Worm (Caenorhabditis elegans) whole organism, mixed stage, embryonic: ENCODE data around the gene F17E9.18.

Experiments used
- M03D4.4 ChIP-seq: sonication (generic microtip); optimal IDR thresholded peaks from 2 replicates; lab custom pipeline; 2017; ENCODE audit warnings: mild to moderate bottlenecking, missing genetic modification characterization, missing compliant biosample characterization
- bed-3 ChIP-seq: fragments of 200-800 bp; sonication (Bioruptor generic); optimal IDR thresholded peaks from 3 replicates; lab custom pipeline; 2018; ENCODE audit warnings: mild to moderate bottlenecking, missing genetic modification characterization, moderate library complexity, missing compliant biosample characterization
- blmp-1 ChIP-seq: fragments of 150-350 bp; optimal IDR thresholded peaks from 2 replicates; lab custom pipeline; 2014; ENCODE audit warnings: missing biosample characterization, missing genetic modification characterization
- ceh-43 ChIP-seq: fragments of 200-800 bp; sonication (Bioruptor generic); optimal IDR thresholded peaks from 2 replicates; lab custom pipeline; 2018; ENCODE audit warnings: mild to moderate bottlenecking, missing genetic modification characterization, moderate library complexity, missing compliant biosample characterization
- ceh-83 ChIP-seq: fragments of 200-800 bp; sonication (Bioruptor generic); optimal IDR thresholded peaks from 2 replicates; lab custom pipeline; 2018; ENCODE audit warnings: mild to moderate bottlenecking, missing genetic modification characterization, missing compliant biosample characterization
- ces-1 ChIP-seq: fragments of 150-350 bp; optimal IDR thresholded peaks from 2 replicates; lab custom pipeline; 2014; ENCODE audit warnings: missing biosample characterization, missing genetic modification reagents, missing genetic modification characterization
- drap-1 ChIP-seq: fragments of 200-800 bp; sonication (Bioruptor generic); optimal IDR thresholded peaks from 3 replicates; lab custom pipeline; 2018; ENCODE audit warnings: mild to moderate bottlenecking, missing genetic modification characterization, missing compliant biosample characterization
- elt-1 ChIP-seq: sonication (generic microtip); optimal IDR thresholded peaks from 2 replicates; lab custom pipeline; 2017; ENCODE audit warnings: missing genetic modification characterization, mild to moderate bottlenecking, missing compliant biosample characterization, antibody characterized with exemption, moderate library complexity, borderline replicate concordance; ENCODE audit not compliant: insufficient read depth
- elt-3 ChIP-seq: fragments of 150-350 bp; optimal IDR thresholded peaks from 2 replicates; lab custom pipeline; 2014; ENCODE audit warnings: missing biosample characterization, missing genetic modification characterization
- ham-2 ChIP-seq: fragments of 200-800 bp; sonication (Bioruptor generic); optimal IDR thresholded peaks from 2 replicates; lab custom pipeline; 2018; ENCODE audit warnings: mild to moderate bottlenecking, missing genetic modification characterization, missing compliant biosample characterization
- lin-13 ChIP-seq: fragments of 150-350 bp; optimal IDR thresholded peaks from 2 replicates; lab custom pipeline; 2014; ENCODE audit warnings: missing biosample characterization, missing genetic modification characterization
- lin-32 ChIP-seq: fragments of 200-800 bp; sonication (Bioruptor generic); optimal IDR thresholded peaks from 2 replicates; lab custom pipeline; 2018; ENCODE audit warnings: mild to moderate bottlenecking, missing genetic modification characterization, missing compliant biosample characterization
- lsy-2 ChIP-seq: fragments of 150-350 bp; optimal IDR thresholded peaks from 2 replicates; lab custom pipeline; 2014; ENCODE audit warnings: missing biosample characterization, missing genetic modification characterization
- mab-5 ChIP-seq: fragments of 150-350 bp; optimal IDR thresholded peaks from 2 replicates; lab custom pipeline; 2014; ENCODE audit warnings: missing biosample characterization, missing genetic modification characterization
- mep-1 ChIP-seq: fragments of 150-350 bp; optimal IDR thresholded peaks from 2 replicates; lab custom pipeline; 2017; ENCODE audit warnings: missing biosample characterization, missing genetic modification reagents, missing genetic modification characterization, inconsistent platforms
- mls-2 ChIP-seq: sonication (generic microtip); optimal IDR thresholded peaks from 2 replicates; lab custom pipeline; 2016; ENCODE audit warnings: mild to moderate bottlenecking, missing genetic modification characterization, moderate library complexity, missing compliant biosample characterization
- nhr-12 ChIP-seq: fragments of 150-350 bp; optimal IDR thresholded peaks from 2 replicates; lab custom pipeline; 2014; ENCODE audit warnings: missing biosample characterization, missing genetic modification characterization
- nhr-2 ChIP-seq: fragments of 150-350 bp; optimal IDR thresholded peaks from 2 replicates; lab custom pipeline; 2014; ENCODE audit warnings: missing biosample characterization, missing genetic modification characterization
- nhr-237 ChIP-seq: fragments of 150-350 bp; optimal IDR thresholded peaks from 2 replicates; lab custom pipeline; 2014; ENCODE audit warnings: missing biosample characterization, missing genetic modification characterization
- nhr-28 ChIP-seq: fragments of 150-350 bp; optimal IDR thresholded peaks from 2 replicates; lab custom pipeline; 2014; ENCODE audit warnings: missing biosample characterization, missing genetic modification characterization
- nhr-76 ChIP-seq: sonication (generic microtip); optimal IDR thresholded peaks from 2 replicates; lab custom pipeline; 2017; ENCODE audit warnings: missing biosample characterization, missing genetic modification characterization
- pha-4 ChIP-seq: fragments of 150-350 bp; optimal IDR thresholded peaks from 2 replicates; lab custom pipeline; 2018; ENCODE audit warnings: missing biosample characterization, missing genetic modification reagents, missing genetic modification characterization
- sem-2 ChIP-seq: fragments of 200-800 bp; sonication (Bioruptor generic); optimal IDR thresholded peaks from 2 replicates; lab custom pipeline; 2018; ENCODE audit warnings: mild to moderate bottlenecking, missing genetic modification characterization, missing compliant biosample characterization
- snpc-4 ChIP-seq: fragments of 150-350 bp; optimal IDR thresholded peaks from 2 replicates; lab custom pipeline; 2014; ENCODE audit warnings: missing biosample characterization, missing genetic modification characterization
- sptf-1 ChIP-seq: sonication (generic microtip); optimal IDR thresholded peaks from 2 replicates; lab custom pipeline; 2017; ENCODE audit warnings: mild to moderate bottlenecking, missing genetic modification characterization, moderate library complexity, missing compliant biosample characterization
- tbx-8 ChIP-seq: fragments of 200-800 bp; sonication (Bioruptor generic); optimal IDR thresholded peaks from 2 replicates; lab custom pipeline; 2018; ENCODE audit warnings: mild to moderate bottlenecking, missing genetic modification characterization, moderate library complexity, missing compliant biosample characterization
- unc-120 ChIP-seq: sonication (generic microtip); optimal IDR thresholded peaks from 2 replicates; lab custom pipeline; 2017; ENCODE audit warnings: missing genetic modification characterization, missing compliant biosample characterization; ENCODE audit not compliant: poor library complexity, severe bottlenecking
- unc-39 ChIP-seq: fragments of 150-350 bp; optimal IDR thresholded peaks from 2 replicates; lab custom pipeline; 2014; ENCODE audit warnings: missing biosample characterization, missing genetic modification characterization
- unc-62 ChIP-seq: fragments of 150-350 bp; optimal IDR thresholded peaks from 2 replicates; lab custom pipeline; 2014; ENCODE audit warnings: missing biosample characterization, missing genetic modification reagents, missing genetic modification characterization
- zip-8 ChIP-seq: fragments of 150-350 bp; optimal IDR thresholded peaks from 2 replicates; lab custom pipeline; 2014; ENCODE audit warnings: missing biosample characterization, missing genetic modification characterization
- ztf-11 ChIP-seq: fragments of 150-350 bp; optimal IDR thresholded peaks from 2 replicates; lab custom pipeline; 2014; ENCODE audit warnings: missing biosample characterization, missing genetic modification characterization

The F17E9.18 gene

ce11 chrIV:8375381-8375780 lies 28.4 kb upstream of the F17E9.18 start (continued):
- TF ChIP-seq ceh-83 (GFP tag; lab: Kevin White, UChicago) (peak; percentile 94), snpc-4 (tag; lab: Kevin White, UChicago) (no peak), sem-2 (peak; percentile 87)

- no peak for TF ChIP-seq nhr-2
- no peak for TF ChIP-seq lsy-2 (tag; lab: Kevin White, UChicago)
- TF ChIP-seq pha-4 (tag; lab: Kevin White, UChicago), result no peak
- no peak for TF ChIP-seq mls-2
- TF ChIP-seq mep-1 (tag; lab: Kevin White, UChicago), result no peak
- TF ChIP-seq sptf-1, result no peak
- TF ChIP-seq nhr-12, result no peak
- no peak for TF ChIP-seq drap-1 (GFP tag; lab: Kevin White, UChicago)
- TF ChIP-seq ceh-83 (GFP tag; lab: Kevin White, UChicago), result no peak
- no peak for TF ChIP-seq bed-3
- TF ChIP-seq, all 35 proteins: peak for 0
Measured at ce11 chrIV:8369135-8369534, 22.2 kb upstream of the F17E9.18 start, which contains the start of gene D2096.6. D2096.6 (minus strand) TSS chrIV:8369235.

ce11 chrIV:8367887-8368286 lies 20.9 kb upstream of the F17E9.18 start:
- TF ChIP-seq nhr-76 (tag; lab: Kevin White, UChicago) (no peak), lin-32 (GFP tag; lab: Kevin White, UChicago) (no peak), snpc-4 (tag; lab: Kevin White, UChicago) (no peak), elt-3 (tag; lab: Kevin White, UChicago) (no peak), ceh-43 (GFP tag; lab: Kevin White, UChicago) (no peak), mep-1 (tag; lab: Kevin White, UChicago) (no peak), tbx-8 (GFP tag; lab: Kevin White, UChicago) (no peak), unc-39 (tag; lab: Kevin White, UChicago) (no peak), unc-62 (GFP tag; lab: Kevin White, UChicago) (no peak), lin-13 (no peak), M03D4.4 (tag; lab: Kevin White, UChicago) (no peak), unc-120 (no peak), ces-1 (GFP tag; lab: Kevin White, UChicago) (no peak), nhr-28 (no peak), ham-2 (no peak)

ce11 chrIV:8366295-8366694 lies 19.3 kb upstream of the F17E9.18 start, which contains the start of gene aagr-1:
aagr-1 (plus strand) TSS chrIV:8366521.
- TF ChIP-seq unc-62 (GFP tag; lab: Kevin White, UChicago) (no peak), lsy-2 (tag; lab: Kevin White, UChicago) (no peak), ztf-11 (tag; lab: Kevin White, UChicago) (no peak), mab-5 (tag; lab: Kevin White, UChicago) (no peak), zip-8 (no peak), nhr-237 (tag; lab: Kevin White, UChicago) (no peak), lin-32 (GFP tag; lab: Kevin White, UChicago) (no peak), M03D4.4 (tag; lab: Kevin White, UChicago) (no peak), elt-1 (tag; lab: Kevin White, UChicago) (no peak), ham-2 (no peak), blmp-1 (tag; lab: Kevin White, UChicago) (no peak), mls-2 (no peak), mep-1 (tag; lab: Kevin White, UChicago) (no peak)
- TF ChIP-seq, all 35 proteins: peak for 0

- no peak for TF ChIP-seq lin-32 (GFP tag; lab: Kevin White, UChicago)
- no peak for TF ChIP-seq nhr-12
- TF ChIP-seq lin-13, result no peak
- no peak for TF ChIP-seq ztf-11 (tag; lab: Kevin White, UChicago)
- no peak for TF ChIP-seq bed-3
- TF ChIP-seq ham-2, result no peak
- no peak for TF ChIP-seq mep-1 (tag; lab: Kevin White, UChicago)
- no peak for TF ChIP-seq unc-39 (tag; lab: Kevin White, UChicago)
- TF ChIP-seq drap-1 (GFP tag; lab: Kevin White, UChicago), result no peak
- TF ChIP-seq nhr-2, result no peak
- no peak for TF ChIP-seq zip-8
- TF ChIP-seq nhr-76 (tag; lab: Kevin White, UChicago), result no peak
- TF ChIP-seq lsy-2 (tag; lab: Kevin White, UChicago), result no peak
- no peak for TF ChIP-seq nhr-28
- TF ChIP-seq ces-1 (GFP tag; lab: Kevin White, UChicago), result no peak
Measured at ce11 chrIV:8363163-8363562, 16.2 kb upstream of the F17E9.18 start, which contains the start of gene D2096.12. D2096.12 (plus strand) TSS chrIV:8363463.
